Worm (Caenorhabditis elegans) whole organism, midembryonic: ENCODE measurements around the gene elks-1.

Source experiments
- T22C8.4 ChIP-seq: fragments of 200-800 bp; sonication (Bioruptor generic); IDR thresholded peaks from 2 replicates; pipeline ENCODE4 v1.3.6; 2022; ENCODE audit warnings: missing genetic modification characterization, missing compliant biosample characterization
- cog-1 ChIP-seq: sonication (generic microtip); optimal IDR thresholded peaks from 2 replicates; lab custom pipeline; 2016; ENCODE audit warnings: missing genetic modification characterization, missing compliant biosample characterization
- flt-1 ChIP-seq: fragments of 200-800 bp; sonication (Bioruptor generic); IDR thresholded peaks from 2 replicates; pipeline ENCODE4 v1.3.6; 2022; ENCODE audit warnings: missing genetic modification characterization, missing compliant biosample characterization
- klf-2 ChIP-seq: fragments of 200-800 bp; sonication (Bioruptor generic); conservative IDR thresholded peaks from 2 replicates; pipeline ENCODE4 v1.3.6; 2022; ENCODE audit warnings: missing genetic modification reagents, missing genetic modification characterization, missing compliant biosample characterization
- med-1 ChIP-seq: sonication (generic microtip); optimal IDR thresholded peaks from 2 replicates; lab custom pipeline; 2017; ENCODE audit warnings: missing genetic modification characterization, mild to moderate bottlenecking, missing compliant biosample characterization, antibody characterized with exemption, missing genetic modification reagents; ENCODE audit not compliant: insufficient read depth
- ref-1 ChIP-seq: fragments of 200-800 bp; sonication (Bioruptor generic); conservative IDR thresholded peaks from 2 replicates; pipeline ENCODE4 v1.3.6; 2022; ENCODE audit warnings: missing genetic modification reagents, missing genetic modification characterization, missing compliant biosample characterization
- tab-1 ChIP-seq: fragments of 200-800 bp; sonication (Bioruptor generic); IDR thresholded peaks from 2 replicates; pipeline ENCODE4 v1.3.6; 2022; ENCODE audit warnings: missing genetic modification characterization, missing compliant biosample characterization
- ztf-23 ChIP-seq: fragments of 200-800 bp; sonication (Bioruptor generic); IDR thresholded peaks from 2 replicates; pipeline ENCODE4 v1.3.6; 2022; ENCODE audit warnings: missing genetic modification reagents, missing genetic modification characterization, missing compliant biosample characterization
- ztf-29 ChIP-seq: fragments of 200-800 bp; sonication (Bioruptor generic); IDR thresholded peaks from 2 replicates; pipeline ENCODE4 v1.3.6; 2022; ENCODE audit warnings: missing genetic modification reagents, missing genetic modification characterization, missing compliant biosample characterization

- no peak for TF ChIP-seq tab-1 (GFP tag; lab: Robert Waterston, UW)
- TF ChIP-seq flt-1 (GFP tag; lab: Robert Waterston, UW) = no peak
- no peak for TF ChIP-seq med-1
- no peak for TF ChIP-seq ztf-29 (GFP tag; lab: Robert Waterston, UW)
- no peak for TF ChIP-seq cog-1
- no peak for TF ChIP-seq klf-2 (GFP tag; lab: Robert Waterston, UW)
- no peak for TF ChIP-seq T22C8.4 (GFP tag; lab: Robert Waterston, UW)
- TF ChIP-seq ztf-23 (GFP tag; lab: Robert Waterston, UW) = no peak
- TF ChIP-seq ref-1 (GFP tag; lab: Robert Waterston, UW) = no peak
These were observed 8.7 kb downstream of the elks-1 start, which contains the start of gene F42A6.2 for ce11 chrIV:3341170-3341569.
